Worm (Caenorhabditis elegans) whole organism, young adult: ENCODE data around the gene csn-6.

ENCODE experiments used
- D2030.7 ChIP-seq: fragments of 200-800 bp; sonication (Bioruptor generic); IDR thresholded peaks from 2 replicates; pipeline ENCODE4 v1.3.6; 2022; ENCODE audit warnings: missing genetic modification reagents, missing genetic modification characterization, missing compliant biosample characterization
- F52B5.7 ChIP-seq: sonication (generic microtip); optimal IDR thresholded peaks from 2 replicates; lab custom pipeline; 2016; ENCODE audit warnings: mild to moderate bottlenecking, missing genetic modification characterization, missing compliant biosample characterization
- K11D2.4 ChIP-seq: fragments of 200-800 bp; sonication (Bioruptor generic); IDR thresholded peaks from 2 replicates; pipeline ENCODE4 v1.3.6; 2022; ENCODE audit warnings: missing genetic modification reagents, missing genetic modification characterization, missing compliant biosample characterization
- K12H6.12 ChIP-seq: fragments of 200-800 bp; sonication (Bioruptor generic); optimal IDR thresholded peaks from 2 replicates; lab custom pipeline; 2018; ENCODE audit warnings: mild to moderate bottlenecking, missing genetic modification characterization, missing compliant biosample characterization
- Y53G8AR.9 ChIP-seq: fragments of 200-800 bp; sonication (Bioruptor generic); conservative IDR thresholded peaks from 2 replicates; pipeline ENCODE4 v1.3.6; 2022; ENCODE audit warnings: missing genetic modification reagents, missing genetic modification characterization, missing compliant biosample characterization
- Y56A3A.18 ChIP-seq: fragments of 200-800 bp; sonication (Bioruptor generic); IDR thresholded peaks from 2 replicates; pipeline ENCODE4 v1.3.6; 2022; ENCODE audit warnings: missing genetic modification reagents, missing genetic modification characterization, missing compliant biosample characterization
- Y79H2A.3 ChIP-seq: fragments of 200-800 bp; sonication (Bioruptor generic); conservative IDR thresholded peaks from 2 replicates; pipeline ENCODE4 v1.3.6; 2022; ENCODE audit warnings: missing genetic modification reagents, missing genetic modification characterization, missing compliant biosample characterization
- ZK185.1 ChIP-seq: sonication (generic microtip); optimal IDR thresholded peaks from 2 replicates; lab custom pipeline; 2016; ENCODE audit warnings: mild to moderate bottlenecking, missing genetic modification characterization, missing compliant biosample characterization; ENCODE audit not compliant: poor library complexity, severe bottlenecking
- ama-1 ChIP-seq, 3 experiments: fragments of 150-350 bp in 1 of 3; sonication (generic microtip) in 2 of 3; optimal IDR thresholded peaks; 2 replicates each; lab custom pipeline; 2014 to 2018; ENCODE audit warnings: missing biosample characterization in 2 of 3, missing genetic modification characterization in 2 of 3, missing genetic modification reagents in 2 of 3
- aptf-2 ChIP-seq: fragments of 200-800 bp; sonication (Bioruptor generic); conservative IDR thresholded peaks from 2 replicates; pipeline ENCODE4 v1.3.6; 2022; ENCODE audit warnings: missing genetic modification reagents, missing genetic modification characterization, missing compliant biosample characterization
- atf-7 ChIP-seq: sonication (generic microtip); optimal IDR thresholded peaks from 2 replicates; lab custom pipeline; 2017; ENCODE audit warnings: mild to moderate bottlenecking, missing genetic modification characterization, missing compliant biosample characterization
- cebp-1 ChIP-seq, 2 experiments: fragments of 200-800 bp in 1 of 2; sonication (Bioruptor generic) in 1 of 2; sonication (generic microtip) in 1 of 2; IDR thresholded peaks in 1 of 2; optimal IDR thresholded peaks in 1 of 2; 2 replicates each; pipeline versions ENCODE4 v1.3.6 to Lab custom; 2017 to 2022; ENCODE audit warnings: missing compliant biosample characterization in 2 of 2, missing genetic modification characterization in 2 of 2, mild to moderate bottlenecking in 1 of 2, missing genetic modification reagents in 1 of 2, moderate library complexity in 1 of 2
- ceh-100 ChIP-seq: fragments of 200-800 bp; sonication (Bioruptor generic); IDR thresholded peaks from 2 replicates; pipeline ENCODE4 v1.3.6; 2022; ENCODE audit warnings: missing genetic modification reagents, missing genetic modification characterization, missing compliant biosample characterization
- ceh-40 ChIP-seq: fragments of 200-800 bp; sonication (Bioruptor generic); IDR thresholded peaks from 2 replicates; pipeline ENCODE4 v1.3.6; 2022; ENCODE audit warnings: missing genetic modification characterization, missing compliant biosample characterization
- ceh-91 ChIP-seq: fragments of 200-800 bp; sonication (Bioruptor generic); IDR thresholded peaks from 2 replicates; pipeline ENCODE4 v1.3.6; 2022; ENCODE audit warnings: missing genetic modification reagents, missing genetic modification characterization, missing compliant biosample characterization
- egl-44 ChIP-seq: fragments of 200-800 bp; sonication (Bioruptor generic); IDR thresholded peaks from 2 replicates; pipeline ENCODE4 v1.3.6; 2022; ENCODE audit warnings: missing genetic modification reagents, missing genetic modification characterization, missing compliant biosample characterization
- egrh-3 ChIP-seq: fragments of 200-800 bp; sonication (Bioruptor generic); IDR thresholded peaks from 2 replicates; pipeline ENCODE4 v1.3.6; 2022; ENCODE audit warnings: missing genetic modification reagents, missing genetic modification characterization, missing compliant biosample characterization
- gei-17 ChIP-seq: fragments of 200-800 bp; sonication (Bioruptor generic); optimal IDR thresholded peaks from 2 replicates; lab custom pipeline; 2018; ENCODE audit warnings: mild to moderate bottlenecking, missing genetic modification characterization, missing compliant biosample characterization
- let-607 ChIP-seq, 2 experiments: fragments of 200-800 bp in 1 of 2; sonication (Bioruptor generic) in 1 of 2; sonication (generic microtip) in 1 of 2; optimal IDR thresholded peaks; 2 replicates each; lab custom pipeline; 2016 to 2018; ENCODE audit warnings: mild to moderate bottlenecking in 2 of 2, missing compliant biosample characterization in 2 of 2, missing genetic modification characterization in 2 of 2, moderate library complexity in 2 of 2, missing genotype in 1 of 2
- lin-26 ChIP-seq: fragments of 200-800 bp; sonication (Bioruptor generic); IDR thresholded peaks from 2 replicates; pipeline ENCODE4 v1.3.6; 2022; ENCODE audit warnings: missing genetic modification reagents, missing genetic modification characterization, missing compliant biosample characterization
- lin-35 ChIP-seq, 3 experiments: fragments of 150-350 bp in 2 of 3; sonication (generic microtip) in 1 of 3; optimal IDR thresholded peaks; 2 replicates each; lab custom pipeline; 2014 to 2018; ENCODE audit warnings: missing biosample characterization in 3 of 3, missing genetic modification characterization in 3 of 3, missing genetic modification reagents in 3 of 3
- lir-1 ChIP-seq: fragments of 200-800 bp; sonication (Bioruptor generic); conservative IDR thresholded peaks from 2 replicates; pipeline ENCODE4 v1.3.6; 2022; ENCODE audit warnings: missing genetic modification reagents, missing genetic modification characterization, missing compliant biosample characterization
- madf-10 ChIP-seq: sonication (generic microtip); optimal IDR thresholded peaks from 2 replicates; lab custom pipeline; 2016; ENCODE audit warnings: mild to moderate bottlenecking, missing genetic modification characterization, missing compliant biosample characterization
- madf-8 ChIP-seq: fragments of 200-800 bp; sonication (Bioruptor generic); conservative IDR thresholded peaks from 2 replicates; pipeline ENCODE4 v1.3.6; 2022; ENCODE audit warnings: missing genetic modification reagents, missing genetic modification characterization, missing compliant biosample characterization
- mcd-1 ChIP-seq: fragments of 200-800 bp; sonication (Bioruptor generic); IDR thresholded peaks from 2 replicates; pipeline ENCODE4 v1.3.6; 2022; ENCODE audit warnings: missing genetic modification reagents, missing genetic modification characterization, missing compliant biosample characterization
- mel-28 ChIP-seq: sonication (generic microtip); optimal IDR thresholded peaks from 2 replicates; lab custom pipeline; 2016; ENCODE audit warnings: borderline replicate concordance, mild to moderate bottlenecking, missing genetic modification characterization, missing compliant biosample characterization
- mes-4 ChIP-seq: sonication (generic microtip); optimal IDR thresholded peaks from 2 replicates; lab custom pipeline; 2016; ENCODE audit warnings: missing genotype, missing genetic modification characterization, missing compliant biosample characterization
- nfyb-1 ChIP-seq: fragments of 200-800 bp; sonication (Bioruptor generic); IDR thresholded peaks from 2 replicates; pipeline ENCODE4 v1.3.6; 2022; ENCODE audit warnings: missing genetic modification reagents, missing genetic modification characterization, missing compliant biosample characterization
- nhr-27 ChIP-seq: fragments of 200-800 bp; sonication (Bioruptor generic); optimal IDR thresholded peaks from 2 replicates; lab custom pipeline; 2018; ENCODE audit warnings: mild to moderate bottlenecking, missing genetic modification characterization, moderate library complexity, missing compliant biosample characterization
- nhr-80 ChIP-seq: sonication (generic microtip); optimal IDR thresholded peaks from 2 replicates; lab custom pipeline; 2016; ENCODE audit warnings: missing genetic modification characterization, missing compliant biosample characterization
- pha-4 ChIP-seq: fragments of 150-350 bp; sonication (generic microtip); optimal IDR thresholded peaks from 2 replicates; lab custom pipeline; 2014; ENCODE audit warnings: missing biosample characterization, missing genetic modification reagents, missing genetic modification characterization
- repo-1 ChIP-seq: sonication (generic microtip); optimal IDR thresholded peaks from 2 replicates; lab custom pipeline; 2017; ENCODE audit warnings: mild to moderate bottlenecking, missing genetic modification characterization, missing compliant biosample characterization
- snpc-1.1 ChIP-seq: sonication (generic microtip); optimal IDR thresholded peaks from 2 replicates; lab custom pipeline; 2017; ENCODE audit warnings: missing genetic modification characterization, mild to moderate bottlenecking, missing compliant biosample characterization, antibody characterized with exemption, moderate library complexity, missing genotype, missing genetic modification reagents; ENCODE audit not compliant: insufficient read depth
- somi-1 ChIP-seq: fragments of 200-800 bp; sonication (Bioruptor generic); optimal IDR thresholded peaks from 2 replicates; lab custom pipeline; 2018; ENCODE audit warnings: mild to moderate bottlenecking, missing genetic modification characterization, missing compliant biosample characterization
- tbp1 ChIP-seq: fragments of 200-800 bp; sonication (Bioruptor generic); optimal IDR thresholded peaks from 2 replicates; lab custom pipeline; 2018; ENCODE audit warnings: mild to moderate bottlenecking, missing genetic modification characterization, missing compliant biosample characterization
- unc-62 ChIP-seq: fragments of 150-350 bp; optimal IDR thresholded peaks from 2 replicates; lab custom pipeline; 2014; ENCODE audit warnings: missing biosample characterization, missing genetic modification reagents, missing genetic modification characterization
- zfh-2 ChIP-seq: fragments of 200-800 bp; sonication (Bioruptor generic); conservative IDR thresholded peaks from 2 replicates; pipeline ENCODE4 v1.3.6; 2022; ENCODE audit warnings: missing genetic modification reagents, missing genetic modification characterization, missing compliant biosample characterization
- zim-3 ChIP-seq: sonication (generic microtip); optimal IDR thresholded peaks from 2 replicates; lab custom pipeline; 2017; ENCODE audit warnings: mild to moderate bottlenecking, missing genetic modification characterization, moderate library complexity, missing compliant biosample characterization
- ztf-26 ChIP-seq: sonication (generic microtip); optimal IDR thresholded peaks from 2 replicates; lab custom pipeline; 2017; ENCODE audit warnings: missing genetic modification characterization, missing compliant biosample characterization

The csn-6 gene

DNA sequence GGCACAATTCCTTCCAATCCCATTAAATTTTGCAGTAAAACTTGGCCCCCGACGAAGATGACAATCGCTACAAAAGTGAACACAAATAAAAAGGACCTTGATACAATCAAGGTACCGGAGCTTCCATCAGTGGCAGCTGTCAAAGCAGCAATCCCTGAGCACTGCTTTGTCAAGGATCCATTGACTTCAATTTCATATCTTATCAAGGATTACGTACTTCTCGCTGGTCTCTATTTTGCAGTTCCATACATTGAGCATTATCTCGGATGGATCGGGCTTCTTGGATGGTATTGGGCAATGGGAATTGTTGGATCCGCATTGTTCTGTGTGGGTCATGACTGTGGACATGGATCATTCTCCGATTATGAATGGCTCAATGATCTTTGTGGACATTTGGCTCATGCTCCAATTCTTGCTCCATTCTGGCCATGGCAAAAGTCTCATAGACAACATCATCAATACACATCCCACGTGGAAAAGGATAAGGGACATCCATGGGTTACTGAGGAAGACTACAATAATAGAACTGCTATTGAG lies 23.3 kb downstream of the csn-6 start, which contains the start of gene fat-2:
TSS of gene fat-2 (plus strand) at position 51 of the 537 bp plus-strand sequence.
- peak; percentile 2 for TF ChIP-seq zim-3 (tag; lab: Kevin White, UChicago)
- no peak for TF ChIP-seq mes-4 (tag; lab: Kevin White, UChicago)

DNA sequence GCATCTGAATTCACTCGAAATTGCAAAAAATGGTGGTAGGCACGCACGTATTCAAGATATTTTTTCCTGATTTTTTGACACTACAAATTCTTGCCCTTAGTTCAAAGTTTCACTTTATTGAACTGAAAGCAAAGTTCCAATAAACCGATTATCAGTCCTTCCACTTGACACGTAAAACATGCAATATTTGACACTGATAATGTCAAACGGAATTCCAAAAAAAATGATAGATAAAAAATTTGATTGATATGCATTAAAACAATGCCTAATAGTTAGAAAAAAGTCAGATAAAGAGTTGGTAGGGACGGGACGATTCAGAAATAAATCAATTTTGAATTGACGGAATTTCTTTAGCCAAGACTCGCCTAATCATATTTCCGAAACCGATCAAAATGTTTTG lies 26.4 kb downstream of the csn-6 start:
- TF ChIP-seq let-607 (tag; optimal IDR thresholded peaks at IDR 0.05; lab: Kevin White, UChicago), result peak in 1 of 2 experiments; percentile 24
- no peak for TF ChIP-seq nhr-27
- peak; percentile 84 for TF ChIP-seq unc-62
- peak; percentile 51 for TF ChIP-seq pha-4
- TF ChIP-seq nhr-80, result peak; percentile 91

DNA sequence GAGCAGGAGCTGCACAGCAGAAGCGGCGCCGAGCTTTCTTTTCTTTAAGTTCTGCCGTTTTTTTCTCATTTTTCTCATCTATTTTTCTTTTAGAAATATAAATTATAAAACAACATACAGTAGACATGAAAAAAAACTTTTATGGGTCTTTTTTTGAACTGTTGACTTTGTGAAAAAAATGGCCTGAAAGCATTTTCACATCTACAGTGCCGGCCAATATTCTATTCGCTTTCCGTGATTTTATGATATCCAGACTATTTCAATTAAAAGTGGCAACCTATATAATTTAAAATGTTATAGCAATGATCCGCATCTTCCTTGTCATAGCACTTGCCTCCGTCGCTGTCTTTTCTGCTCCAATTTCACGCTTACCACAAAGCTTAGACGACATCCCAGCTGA lies 27.4 kb downstream of the csn-6 start, which contains the start of gene far-6:
TSS of gene far-6 (plus strand) at position 301 of the 400 bp plus-strand sequence.
- TF ChIP-seq ceh-100 (no peak), egl-44 (no peak), Y53G8AR.9 (GFP tag; lab: Robert Waterston, UW) (no peak), repo-1 (tag; lab: Kevin White, UChicago) (no peak), ZK185.1 (no peak), ceh-40 (GFP tag; lab: Robert Waterston, UW) (no peak), mcd-1 (GFP tag; lab: Robert Waterston, UW) (no peak), somi-1 (GFP tag; lab: Kevin White, UChicago) (no peak), ceh-91 (no peak), aptf-2 (GFP tag; lab: Robert Waterston, UW) (no peak), tbp1 (GFP tag; lab: Kevin White, UChicago) (no peak), madf-8 (no peak), lin-26 (no peak), madf-10 (no peak)

DNA sequence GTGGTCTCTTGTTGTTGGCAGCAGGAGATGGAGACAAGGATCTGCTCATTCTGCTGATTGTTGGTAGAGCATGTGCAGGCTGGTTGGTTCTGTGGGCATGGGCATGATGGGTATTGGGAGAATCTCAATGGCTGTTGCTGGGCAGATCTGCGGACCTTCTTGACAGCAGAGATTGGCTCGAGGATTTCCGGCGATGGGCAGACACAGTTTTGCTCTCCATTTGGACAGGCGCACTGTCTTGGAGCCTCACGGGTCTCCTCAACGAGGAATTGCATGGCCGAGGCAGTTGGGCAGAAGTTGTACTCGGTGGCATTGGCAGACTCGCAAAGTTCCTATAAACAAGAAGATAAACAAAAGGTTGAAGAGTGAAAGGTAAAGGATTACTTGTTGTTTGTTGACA lies 29.9 kb downstream of the csn-6 start:
- 0 out of 2 replicates have a peak, but pooled peaks have one; percentile 22 for TF ChIP-seq zfh-2 (GFP tag; lab: Robert Waterston, UW)
- 0 out of 2 replicates have a peak, but pooled peaks have one; percentile 43 for TF ChIP-seq Y56A3A.18
- TF ChIP-seq lir-1 (GFP tag; lab: Robert Waterston, UW), result no peak

DNA sequence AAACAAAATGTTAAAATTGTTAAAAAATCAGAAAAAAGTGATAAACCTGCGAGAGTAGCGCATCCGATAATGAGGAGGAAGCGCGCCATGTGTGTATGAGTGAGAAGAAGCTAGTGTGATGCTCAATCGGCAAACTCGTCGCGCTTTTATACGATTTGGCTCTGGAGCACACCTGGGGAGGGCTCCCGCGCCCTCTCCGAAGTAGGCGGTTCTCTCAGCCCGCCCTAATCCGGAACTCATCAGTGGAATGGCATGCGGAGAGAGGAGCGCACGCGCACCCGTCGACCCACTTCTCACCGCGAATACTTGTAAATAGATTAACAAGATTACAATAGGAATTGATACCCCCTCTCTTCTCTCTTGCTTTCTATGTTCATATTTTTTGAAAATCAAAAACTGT lies 30.7 kb downstream of the csn-6 start, which contains the start of gene pqn-74:
TSS of gene pqn-74 (minus strand) at position 122 of the 400 bp plus-strand sequence.
- TF ChIP-seq F52B5.7 (tag; lab: Kevin White, UChicago) (peak; percentile 8), zfh-2 (GFP tag; lab: Robert Waterston, UW) (peak; percentile 69; the same call in 1 of the 2 replicates), ama-1 (optimal IDR thresholded peaks at IDR 0.05; lab: Kevin White, UChicago) (no peak), ama-1 (GFP tag; optimal IDR thresholded peaks at IDR 0.05; lab: Kevin White, UChicago) (no peak), egrh-3 (peak; percentile 31; the same call in 1 of the 2 replicates)

DNA sequence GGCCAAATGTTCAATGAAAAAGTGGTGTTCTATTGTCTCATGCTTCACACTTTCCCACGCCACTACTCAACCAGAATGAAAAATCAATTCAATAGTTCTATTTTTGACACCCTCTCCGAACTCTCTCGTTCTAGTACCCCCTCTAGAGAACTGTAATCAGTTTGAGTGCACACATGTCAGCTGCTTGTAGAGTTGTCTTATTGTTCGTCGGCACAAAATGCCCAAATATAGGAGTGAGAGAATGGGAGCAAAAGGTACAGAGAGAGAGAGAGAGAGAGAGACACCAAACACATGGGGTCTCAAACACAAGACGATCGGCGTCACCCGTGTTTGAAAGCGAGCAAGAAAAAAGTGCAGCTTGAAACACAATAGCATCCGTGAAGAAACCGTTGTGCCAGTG lies 33.7 kb downstream of the csn-6 start:
- TF ChIP-seq nfyb-1 (GFP tag; lab: Robert Waterston, UW) (0 out of 2 replicates have a peak, but pooled peaks have one; percentile 29), Y79H2A.3 (no peak), zfh-2 (GFP tag; lab: Robert Waterston, UW) (no peak), madf-8 (no peak), pha-4 (no peak), ztf-26 (peak; percentile 18), D2030.7 (GFP tag; lab: Robert Waterston, UW) (no peak), K11D2.4 (GFP tag; lab: Robert Waterston, UW) (no peak), K12H6.12 (tag; lab: Kevin White, UChicago) (no peak), snpc-1.1 (tag; lab: Kevin White, UChicago) (no peak), atf-7 (peak; percentile 14), mel-28 (tag; lab: Kevin White, UChicago) (no peak), gei-17 (no peak), lin-35 (GFP tag; optimal IDR thresholded peaks at IDR 0.05; lab: Kevin White, UChicago) (no peak), cebp-1 (GFP tag; IDR thresholded peaks at IDR 0.05; lab: Robert Waterston, UW) (no peak), cebp-1 (tag; optimal IDR thresholded peaks at IDR 0.05; lab: Kevin White, UChicago) (peak; percentile 60)
